Worm (Caenorhabditis elegans): ENCODE data around the gene sox-2.

- TF ChIP-seq cebp-1 (GFP tag; IDR thresholded peaks at IDR 0.05) (no peak), cebp-1 (tag; optimal IDR thresholded peaks at IDR 0.05) (no peak), ama-1 (optimal IDR thresholded peaks at IDR 0.05) (no peak), ama-1 (GFP tag; optimal IDR thresholded peaks at IDR 0.05) (no peak), madf-3 (GFP tag; IDR thresholded peaks at IDR 0.05) (no peak), ztf-28 (GFP tag; IDR thresholded peaks at IDR 0.05) (no peak), nhr-80 (tag; optimal IDR thresholded peaks at IDR 0.05) (no peak), F10E7.11 (tag; optimal IDR thresholded peaks at IDR 0.05) (no peak), athp-1 (tag; optimal IDR thresholded peaks at IDR 0.05) (no peak), D2030.7 (GFP tag; IDR thresholded peaks at IDR 0.05) (no peak), Y53G8AR.9 (GFP tag; conservative IDR thresholded peaks at IDR 0.05) (no peak), mxl-1 (tag; optimal IDR thresholded peaks at IDR 0.05) (no peak), zfh-2 (GFP tag; conservative IDR thresholded peaks at IDR 0.05) (no peak)
These were observed 29.5 kb upstream of the sox-2 start, which contains the start of gene F48E3.2 for ce11 chrX:7493020-7493419.
